Fruit fly (Drosophila melanogaster): ENCODE results near the gene CG32266.

CG32266 gene

DNA sequence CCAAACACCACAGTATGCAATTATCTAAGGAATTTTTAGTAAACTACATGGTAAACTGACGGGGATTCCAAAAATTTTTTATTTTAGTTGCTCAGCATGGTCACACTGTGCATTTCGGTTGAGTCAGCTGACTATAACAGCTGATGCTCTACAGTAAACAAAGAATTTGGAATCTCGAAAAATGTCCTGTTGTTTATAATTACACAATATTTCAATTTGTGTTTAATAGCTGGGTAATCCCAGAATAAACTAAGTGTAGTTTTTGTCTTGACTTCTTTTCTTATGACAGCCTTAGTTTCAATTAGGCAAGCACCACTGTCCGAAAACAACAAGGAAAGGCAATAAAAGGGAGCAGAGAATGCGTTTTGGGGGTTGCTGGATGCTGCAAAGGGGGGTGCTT lies 4.9 kb upstream of the CG32266 start (continued):
- 0 out of 2 replicates have a peak, but pooled peaks have one; percentile 20 for TF ChIP-seq Oaz (GFP tag; IDR thresholded peaks at IDR 0.05)
- peak; percentile 27 for TF ChIP-seq fd96Cb (tag; optimal IDR thresholded peaks at IDR 0.05)
- TF ChIP-seq CG14050 (GFP tag; IDR thresholded peaks at IDR 0.05) = no peak
- peak; percentile 20; the same call in 1 of the 2 replicates for TF ChIP-seq vvl (GFP tag; IDR thresholded peaks at IDR 0.05)
- TF ChIP-seq gce (GFP tag; IDR thresholded peaks at IDR 0.05) = 0 out of 3 replicates have a peak, but pooled peaks have one; percentile 46
- TF ChIP-seq slbo (GFP tag; IDR thresholded peaks at IDR 0.05) = peak; percentile 53; the same call in 1 of the 2 replicates
- TF ChIP-seq CG4404 (GFP tag; IDR thresholded peaks at IDR 0.05) = peak; percentile 34
- no peak for TF ChIP-seq CG11093 (GFP tag; IDR thresholded peaks at IDR 0.05)
- TF ChIP-seq CG32532 (GFP tag; IDR thresholded peaks at IDR 0.05) = peak; percentile 38; the same call in 1 of the 2 replicates
- no peak for TF ChIP-seq sima (GFP tag; optimal IDR thresholded peaks at IDR 0.05)
- no peak for TF ChIP-seq GATAe (GFP tag; conservative IDR thresholded peaks at IDR 0.05)
- TF ChIP-seq ranshi (GFP tag; IDR thresholded peaks at IDR 0.05) = peak; percentile 28; the same call in 1 of the 2 replicates
- peak; percentile 68; the same call in 2 of the 3 replicates for TF ChIP-seq zfh1 (GFP tag; IDR thresholded peaks at IDR 0.05)
- TF ChIP-seq otp (GFP tag; IDR thresholded peaks at IDR 0.05) = 0 out of 3 replicates have a peak, but pooled peaks have one; percentile 6
- TF ChIP-seq Bteb2 (GFP tag; optimal IDR thresholded peaks at IDR 0.05) = no peak
- TF ChIP-seq Dek (tag; optimal IDR thresholded peaks at IDR 0.05) = no peak
- TF ChIP-seq nmo (GFP tag; optimal IDR thresholded peaks at IDR 0.05) = peak; percentile 16
- peak; percentile 52 for TF ChIP-seq peb (GFP tag; IDR thresholded peaks at IDR 0.05)
- peak; percentile 78 for TF ChIP-seq Med (GFP tag)
- TF ChIP-seq sob (GFP tag; IDR thresholded peaks at IDR 0.05) = peak; percentile 20; the same call in 1 of the 2 replicates
- TF ChIP-seq CG1024 (GFP tag; IDR thresholded peaks at IDR 0.05) = 0 out of 2 replicates have a peak, but pooled peaks have one; percentile 8
- no peak for TF ChIP-seq BEAF-32 (GFP tag; optimal IDR thresholded peaks at IDR 0.05)
- peak; percentile 71 for TF ChIP-seq CG14441 (GFP tag; IDR thresholded peaks at IDR 0.05)
- TF ChIP-seq Oli (tag; optimal IDR thresholded peaks at IDR 0.05) = peak; percentile 37
- no peak for TF ChIP-seq org-1 (GFP tag; optimal IDR thresholded peaks at IDR 0.05)
- TF ChIP-seq chinmo (GFP tag; IDR thresholded peaks at IDR 0.05; ENCODE audit: partially characterized antibody) = 0 out of 4 replicates have a peak, but pooled peaks have one; percentile 43
- TF ChIP-seq CG8944 (GFP tag; optimal IDR thresholded peaks at IDR 0.05) = peak; percentile 15
- TF ChIP-seq Ravus (GFP tag; IDR thresholded peaks at IDR 0.05) = peak; percentile 11; the same call in 1 of the 2 replicates
- TF ChIP-seq pfk (GFP tag; optimal IDR thresholded peaks at IDR 0.05) = no peak
- peak; percentile 47; the same call in 1 of the 2 replicates for TF ChIP-seq HLH3B (GFP tag; IDR thresholded peaks at IDR 0.05)
- TF ChIP-seq CG34422 (GFP tag; IDR thresholded peaks at IDR 0.05) = peak; percentile 28; the same call in 1 of the 3 replicates
- peak; percentile 35; the same call in 1 of the 3 replicates for TF ChIP-seq tgo (GFP tag; IDR thresholded peaks at IDR 0.05)
- TF ChIP-seq CG6689 (GFP tag; IDR thresholded peaks at IDR 0.05) = peak; percentile 54; the same call in 1 of the 2 replicates
- peak; percentile 45 for TF ChIP-seq unpg (GFP tag; optimal IDR thresholded peaks at IDR 0.05)
- TF ChIP-seq sens (GFP tag) = peak; percentile 10
- peak; percentile 9 for TF ChIP-seq CG13424 (tag; optimal IDR thresholded peaks at IDR 0.05)
- no peak for TF ChIP-seq CG7963 (GFP tag; IDR thresholded peaks at IDR 0.05; ENCODE audit: partially characterized antibody)
- peak; percentile 7 for TF ChIP-seq pum (GFP tag; optimal IDR thresholded peaks at IDR 0.05)
- peak; percentile 27 for TF ChIP-seq Asciz (GFP tag; optimal IDR thresholded peaks at IDR 0.05)
- peak; percentile 96 for TF ChIP-seq CG10431 (GFP tag; optimal IDR thresholded peaks at IDR 0.05)
- no peak for TF ChIP-seq dimm (GFP tag; IDR thresholded peaks at IDR 0.05)
- TF ChIP-seq CG17829 (tag; optimal IDR thresholded peaks at IDR 0.05) = peak; percentile 19
- TF ChIP-seq ara (GFP tag; IDR thresholded peaks at IDR 0.05) = peak; percentile 67
- no peak for TF ChIP-seq Mrtf (GFP tag; IDR thresholded peaks at IDR 0.05)
- no peak for TF ChIP-seq hkb (optimal IDR thresholded peaks at IDR 0.05)
- peak; percentile 49; the same call in 1 of the 2 replicates for TF ChIP-seq hkb (GFP tag; IDR thresholded peaks at IDR 0.05)
- peak; percentile 53; the same call in 1 of the 3 replicates for TF ChIP-seq ken (GFP tag; IDR thresholded peaks at IDR 0.05)
- TF ChIP-seq ham (GFP tag; IDR thresholded peaks at IDR 0.05) = no peak
- peak; percentile 59 for TF ChIP-seq stc (GFP tag; IDR thresholded peaks at IDR 0.05)
- TF ChIP-seq crp (GFP tag; optimal IDR thresholded peaks at IDR 0.05) = peak in 1 of 2 experiments; percentile 74
- peak; percentile 1 for TF ChIP-seq Six4 (GFP tag; optimal IDR thresholded peaks at IDR 0.05)

Data from whole organism, embryonic.